Worm (Caenorhabditis elegans) whole organism, L2 larva: ENCODE results near the gene sqst-4.

Experiments
- C34F6.9 ChIP-seq: fragments of 150-350 bp; optimal IDR thresholded peaks from 2 replicates; lab custom pipeline; 2014; ENCODE audit warnings: missing biosample characterization, missing genetic modification characterization
- R02D3.7 ChIP-seq: fragments of 150-350 bp; optimal IDR thresholded peaks from 2 replicates; lab custom pipeline; 2014; ENCODE audit warnings: missing biosample characterization, missing genetic modification characterization
- alr-1 ChIP-seq: fragments of 150-350 bp; optimal IDR thresholded peaks from 2 replicates; lab custom pipeline; 2014; ENCODE audit warnings: missing biosample characterization, missing genetic modification characterization
- blmp-1 ChIP-seq: sonication (generic microtip); optimal IDR thresholded peaks from 2 replicates; lab custom pipeline; 2017; ENCODE audit warnings: missing genetic modification characterization, mild to moderate bottlenecking, missing compliant biosample characterization, antibody characterized with exemption, moderate library complexity; ENCODE audit not compliant: insufficient read depth
- ceh-16 ChIP-seq: fragments of 150-350 bp; optimal IDR thresholded peaks from 2 replicates; lab custom pipeline; 2014; ENCODE audit warnings: missing biosample characterization, missing genetic modification characterization
- crh-2 ChIP-seq: sonication (generic microtip); optimal IDR thresholded peaks from 2 replicates; lab custom pipeline; 2017; ENCODE audit warnings: missing biosample characterization, missing genetic modification characterization
- egl-27 ChIP-seq: sonication (generic microtip); optimal IDR thresholded peaks from 3 replicates; lab custom pipeline; 2017; ENCODE audit warnings: missing biosample characterization, missing genetic modification reagents, missing genetic modification characterization
- elt-3 ChIP-seq: sonication (generic microtip); optimal IDR thresholded peaks from 2 replicates; lab custom pipeline; 2017; ENCODE audit warnings: missing biosample characterization, missing genetic modification characterization
- gmeb-1 ChIP-seq: fragments of 150-350 bp; optimal IDR thresholded peaks from 2 replicates; lab custom pipeline; 2014; ENCODE audit warnings: missing biosample characterization, missing genetic modification characterization
- lsy-2 ChIP-seq, 2 experiments: fragments of 150-350 bp in 1 of 2; sonication (generic microtip) in 1 of 2; optimal IDR thresholded peaks; 2 replicates each; lab custom pipeline; 2014 to 2017; ENCODE audit warnings: missing biosample characterization in 2 of 2, missing genetic modification characterization in 2 of 2
- mdl-1 ChIP-seq, 2 experiments: fragments of 150-350 bp in 1 of 2; sonication (generic microtip) in 1 of 2; optimal IDR thresholded peaks; 2 replicates each; lab custom pipeline; 2017; ENCODE audit warnings: missing biosample characterization in 2 of 2, missing genetic modification characterization in 2 of 2
- nhr-129 ChIP-seq: fragments of 150-350 bp; optimal IDR thresholded peaks from 2 replicates; lab custom pipeline; 2014; ENCODE audit warnings: missing biosample characterization, missing genetic modification characterization
- nhr-237 ChIP-seq: fragments of 150-350 bp; optimal IDR thresholded peaks from 2 replicates; lab custom pipeline; 2014; ENCODE audit warnings: missing biosample characterization, missing genetic modification characterization
- nhr-25 ChIP-seq: fragments of 150-350 bp; sonication (generic microtip); optimal IDR thresholded peaks from 3 replicates; lab custom pipeline; 2014; ENCODE audit warnings: missing biosample characterization, missing genetic modification characterization
- nhr-6 ChIP-seq: fragments of 150-350 bp; optimal IDR thresholded peaks from 2 replicates; lab custom pipeline; 2014; ENCODE audit warnings: missing biosample characterization, missing genetic modification characterization
- nhr-77 ChIP-seq: fragments of 150-350 bp; optimal IDR thresholded peaks from 2 replicates; lab custom pipeline; 2014; ENCODE audit warnings: missing biosample characterization, missing genetic modification characterization
- sma-3 ChIP-seq: sonication (generic microtip); optimal IDR thresholded peaks from 2 replicates; lab custom pipeline; 2016; ENCODE audit warnings: missing genetic modification reagents, missing genetic modification characterization, missing compliant biosample characterization
- unc-39 ChIP-seq: fragments of 150-350 bp; optimal IDR thresholded peaks from 2 replicates; lab custom pipeline; 2014; ENCODE audit warnings: missing biosample characterization, missing genetic modification characterization
- unc-55 ChIP-seq: fragments of 150-350 bp; sonication (generic microtip); optimal IDR thresholded peaks from 3 replicates; lab custom pipeline; 2014; ENCODE audit warnings: missing biosample characterization, missing genetic modification reagents, missing genetic modification characterization
- unc-62 ChIP-seq: fragments of 150-350 bp; optimal IDR thresholded peaks from 2 replicates; lab custom pipeline; 2014; ENCODE audit warnings: missing biosample characterization, missing genetic modification reagents, missing genetic modification characterization
- ztf-1 ChIP-seq: fragments of 200-800 bp; sonication (Bioruptor generic); conservative IDR thresholded peaks from 2 replicates; pipeline ENCODE4 v1.3.6; 2022; ENCODE audit warnings: missing genetic modification characterization, missing compliant biosample characterization

sqst-4 gene

ce11 chrV:16536701-16537100 lies 48.4 kb downstream of the sqst-4 start, which contains the start of gene Y32B12B.1:
Y32B12B.1 (plus strand) TSS chrV:16537001.
- TF ChIP-seq gmeb-1 (tag; lab: Kevin White, UChicago) (no peak), unc-39 (tag; lab: Kevin White, UChicago) (no peak), nhr-237 (tag; lab: Kevin White, UChicago) (no peak), egl-27 (tag; lab: Kevin White, UChicago) (no peak), unc-62 (GFP tag; lab: Kevin White, UChicago) (no peak), unc-55 (GFP tag; lab: Kevin White, UChicago) (no peak), ceh-16 (tag; lab: Kevin White, UChicago) (no peak), nhr-77 (no peak), alr-1 (tag; lab: Kevin White, UChicago) (no peak), sma-3 (no peak), crh-2 (no peak), elt-3 (tag; lab: Kevin White, UChicago) (no peak), C34F6.9 (tag; lab: Kevin White, UChicago) (no peak)
- TF ChIP-seq, all 48 proteins: peak for 0

DNA sequence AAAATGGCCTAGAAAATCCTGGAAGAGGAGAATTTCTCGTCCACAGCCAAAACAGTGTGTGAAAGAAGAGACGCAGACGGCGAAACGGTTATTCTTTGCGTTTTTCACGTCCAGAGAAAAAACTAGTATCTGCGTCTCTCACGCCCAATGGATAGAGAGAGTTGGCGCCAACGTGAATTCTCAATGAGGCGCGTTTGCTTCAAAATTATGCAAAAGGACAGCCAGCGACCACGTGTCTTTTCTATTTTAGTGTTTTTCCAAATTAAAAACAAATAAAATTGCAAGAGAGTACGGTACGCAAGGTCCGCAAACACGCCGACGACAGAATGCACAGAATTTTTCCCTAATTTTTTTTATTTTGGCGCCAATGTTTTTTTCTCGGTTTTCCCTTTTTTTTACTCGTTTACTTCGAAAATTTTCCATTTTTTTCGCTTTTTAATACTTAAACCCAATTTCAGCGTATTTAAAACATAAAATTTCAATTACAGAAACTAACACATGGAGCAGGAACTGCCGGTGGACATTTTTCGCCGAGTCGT lies 49.7 kb downstream of the sqst-4 start, which contains the start of gene Y32B12B.2:
Gene Y32B12B.2, plus strand, starts transcription at position 489 of the 539 bp plus-strand sequence.
- TF ChIP-seq sma-3 (peak; percentile 12), ztf-1 (GFP tag; lab: Robert Waterston, UW) (no peak), unc-55 (GFP tag; lab: Kevin White, UChicago) (peak; percentile 80), nhr-25 (tag; lab: Kevin White, UChicago) (no peak), nhr-6 (tag; lab: Kevin White, UChicago) (no peak), nhr-129 (tag; lab: Kevin White, UChicago) (peak; percentile 3), C34F6.9 (tag; lab: Kevin White, UChicago) (peak; percentile 44), lsy-2 (tag; optimal IDR thresholded peaks at IDR 0.05; lab: Kevin White, UChicago) (peak; percentile 90 to 97), gmeb-1 (tag; lab: Kevin White, UChicago) (peak; percentile 72), blmp-1 (no peak), R02D3.7 (tag; lab: Kevin White, UChicago) (no peak), mdl-1 (tag; optimal IDR thresholded peaks at IDR 0.05; lab: Kevin White, UChicago) (peak in 1 of 2 experiments; percentile 36)
